Worm (Caenorhabditis elegans) whole organism, L3 larva: ENCODE measurements around the gene gex-2.

Experiments
- ZK546.5 ChIP-seq: sonication (generic microtip); optimal IDR thresholded peaks from 2 replicates; lab custom pipeline; 2017; ENCODE audit warnings: missing biosample characterization, missing genetic modification characterization
- ama-1 ChIP-seq: fragments of 150-350 bp; optimal IDR thresholded peaks from 2 replicates; lab custom pipeline; 2018
- ceh-82 ChIP-seq: fragments of 150-350 bp; optimal IDR thresholded peaks from 2 replicates; lab custom pipeline; 2014; ENCODE audit warnings: missing biosample characterization, missing genetic modification characterization
- elt-1 ChIP-seq: fragments of 150-350 bp; optimal IDR thresholded peaks from 2 replicates; lab custom pipeline; 2014; ENCODE audit warnings: missing biosample characterization, missing genetic modification characterization
- fos-1 ChIP-seq: fragments of 150-350 bp; optimal IDR thresholded peaks from 2 replicates; lab custom pipeline; 2014; ENCODE audit warnings: missing biosample characterization, missing genetic modification characterization
- lin-15B ChIP-seq: fragments of 150-350 bp; optimal IDR thresholded peaks from 2 replicates; lab custom pipeline; 2014; ENCODE audit warnings: missing biosample characterization, missing genetic modification characterization
- nfya-1 ChIP-seq: sonication (generic microtip); optimal IDR thresholded peaks from 2 replicates; lab custom pipeline; 2017; ENCODE audit warnings: missing genetic modification characterization, mild to moderate bottlenecking, missing compliant biosample characterization, antibody characterized with exemption, moderate library complexity; ENCODE audit not compliant: insufficient read depth
- nhr-25 ChIP-seq: sonication (generic microtip); optimal IDR thresholded peaks from 2 replicates; lab custom pipeline; 2017; ENCODE audit warnings: missing biosample characterization, missing genetic modification characterization
- pha-4 ChIP-seq: fragments of 150-350 bp; optimal IDR thresholded peaks from 2 replicates; lab custom pipeline; 2014; ENCODE audit warnings: missing biosample characterization, missing genetic modification reagents, missing genetic modification characterization
- unc-62 ChIP-seq: fragments of 150-350 bp; sonication (generic microtip); optimal IDR thresholded peaks from 4 replicates; lab custom pipeline; 2014; ENCODE audit warnings: missing biosample characterization, missing genetic modification reagents, missing genetic modification characterization
- ztf-11 ChIP-seq: fragments of 150-350 bp; optimal IDR thresholded peaks from 2 replicates; lab custom pipeline; 2014; ENCODE audit warnings: missing biosample characterization, missing genetic modification characterization

- no peak for TF ChIP-seq nhr-25 (tag; lab: Kevin White, UChicago)
- TF ChIP-seq unc-62 (GFP tag; lab: Kevin White, UChicago) = no peak
- TF ChIP-seq ama-1 = no peak
- TF ChIP-seq elt-1 (tag; lab: Kevin White, UChicago) = no peak
- no peak for TF ChIP-seq pha-4 (tag; lab: Kevin White, UChicago)
- TF ChIP-seq ceh-82 (tag; lab: Kevin White, UChicago) = no peak
- no peak for TF ChIP-seq lin-15B (tag; lab: Kevin White, UChicago)
- TF ChIP-seq ztf-11 (tag; lab: Kevin White, UChicago) = no peak
- TF ChIP-seq ZK546.5 (tag; lab: Kevin White, UChicago) = no peak
- TF ChIP-seq nfya-1 (tag; lab: Kevin White, UChicago) = no peak
- no peak for TF ChIP-seq fos-1 (tag; lab: Kevin White, UChicago)
These were observed 24.6 kb upstream of the gex-2 start, which contains the start of gene F56A11.4 for ce11 chrIV:548000-548399.
